Worm (Caenorhabditis elegans) whole organism, L1 larva: Measurements from ENCODE around the gene F23B2.7.

Source experiments
- lir-3 ChIP-seq: sonication (generic microtip); optimal IDR thresholded peaks from 2 replicates; lab custom pipeline; 2016; ENCODE audit warnings: mild to moderate bottlenecking, missing genetic modification characterization, moderate library complexity, missing compliant biosample characterization; ENCODE audit not compliant: poor library complexity
- nhr-84 ChIP-seq: sonication (generic microtip); optimal IDR thresholded peaks from 2 replicates; lab custom pipeline; 2017; ENCODE audit warnings: missing biosample characterization, missing genetic modification characterization
- unc-130 ChIP-seq: fragments of 150-350 bp; optimal IDR thresholded peaks from 2 replicates; lab custom pipeline; 2017; ENCODE audit warnings: missing biosample characterization, missing genetic modification characterization, inconsistent platforms

- TF ChIP-seq nhr-84 (tag; lab: Kevin White, UChicago) (no peak), unc-130 (tag; lab: Kevin White, UChicago) (no peak), lir-3 (tag; lab: Kevin White, UChicago) (no peak)
Measured at ce11 chrIV:9135377-9135776, 14.9 kb upstream of the F23B2.7 start, which contains the start of gene delm-1.
